Fruit fly (Drosophila melanogaster): ENCODE data around the gene MFS3.

MFS3 gene

DNA sequence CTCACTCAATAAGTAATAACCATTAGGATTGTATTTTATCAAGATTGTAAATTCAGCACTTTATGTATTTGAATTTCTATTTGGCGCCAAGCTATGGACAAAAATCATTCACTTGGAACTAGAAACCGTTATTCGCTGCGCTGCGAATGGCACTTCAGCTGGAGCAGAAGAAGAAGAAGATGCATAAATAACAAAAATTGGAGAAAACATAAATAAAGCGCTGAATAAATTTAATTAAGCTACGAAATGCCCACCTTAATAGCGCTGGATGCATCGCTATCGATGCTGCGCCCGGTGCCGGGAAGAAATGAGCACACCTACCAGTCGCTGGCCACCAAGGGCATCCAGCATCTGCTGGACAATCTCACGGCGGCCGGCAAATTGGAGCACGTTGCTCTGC lies 21.3 kb downstream of the MFS3 start, which contains the start of gene IntS14:
IntS14 (plus strand) TSS at position 150 of the 400 bp plus-strand sequence.
- TF ChIP-seq tj (GFP tag; optimal IDR thresholded peaks at IDR 0.05) (peak; percentile 88), CG1620 (GFP tag; optimal IDR thresholded peaks at IDR 0.05) (no peak), Hr96 (GFP tag; optimal IDR thresholded peaks at IDR 0.05) (no peak), kay (GFP tag; ENCODE audit: borderline replicate concordance) (no peak), CG5204 (GFP tag; optimal IDR thresholded peaks at IDR 0.05) (no peak), Clk (GFP tag; optimal IDR thresholded peaks at IDR 0.05) (no peak), bab1 (GFP tag; optimal IDR thresholded peaks at IDR 0.05) (peak; percentile 13), ovo (GFP tag; optimal IDR thresholded peaks at IDR 0.05) (peak; percentile 92), CG7045 (GFP tag; optimal IDR thresholded peaks at IDR 0.05) (no peak)

DNA sequence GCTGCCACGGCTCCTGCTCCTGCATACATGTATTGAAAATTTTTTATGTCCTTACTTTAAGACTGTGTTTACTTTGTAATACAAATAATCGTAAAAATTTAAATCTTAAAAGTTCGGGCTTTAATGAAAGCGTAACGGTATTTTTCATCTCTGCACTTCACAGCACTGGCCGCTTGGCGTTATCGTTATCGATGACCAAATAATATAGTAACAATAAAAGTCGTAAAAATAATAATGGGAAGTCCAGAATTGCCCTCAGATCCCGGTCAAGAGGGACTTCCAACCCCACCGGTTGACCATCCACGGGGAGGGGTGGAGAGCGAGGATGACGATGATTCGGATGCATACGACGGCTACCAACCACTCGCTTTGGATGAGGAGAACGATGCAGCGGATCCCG lies 23.3 kb downstream of the MFS3 start, which contains the start of gene CG14341:
CG14341 (plus strand) TSS at position 181 of the 400 bp plus-strand sequence.
- TF ChIP-seq Mnt (GFP tag; optimal IDR thresholded peaks at IDR 0.05) (no peak), CG7045 (GFP tag; optimal IDR thresholded peaks at IDR 0.05) (no peak), CG12768 (GFP tag; optimal IDR thresholded peaks at IDR 0.05) (no peak), cic (GFP tag; optimal IDR thresholded peaks at IDR 0.05) (no peak), ovo (GFP tag; optimal IDR thresholded peaks at IDR 0.05) (no peak), CG11617 (GFP tag; optimal IDR thresholded peaks at IDR 0.05) (no peak), CG7101 (tag; optimal IDR thresholded peaks at IDR 0.05) (no peak), CG33017 (tag; optimal IDR thresholded peaks at IDR 0.05) (no peak), tj (GFP tag; optimal IDR thresholded peaks at IDR 0.05) (no peak), pad (GFP tag; optimal IDR thresholded peaks at IDR 0.05) (no peak), bab1 (GFP tag; optimal IDR thresholded peaks at IDR 0.05) (no peak), CG1620 (GFP tag; optimal IDR thresholded peaks at IDR 0.05) (no peak), kay (GFP tag; ENCODE audit: borderline replicate concordance) (no peak), Hr96 (GFP tag; optimal IDR thresholded peaks at IDR 0.05) (no peak), cnc (optimal IDR thresholded peaks at IDR 0.05) (no peak), toe (GFP tag; optimal IDR thresholded peaks at IDR 0.05) (no peak), Clk (GFP tag; optimal IDR thresholded peaks at IDR 0.05) (no peak), CG5204 (GFP tag; optimal IDR thresholded peaks at IDR 0.05) (no peak)

DNA sequence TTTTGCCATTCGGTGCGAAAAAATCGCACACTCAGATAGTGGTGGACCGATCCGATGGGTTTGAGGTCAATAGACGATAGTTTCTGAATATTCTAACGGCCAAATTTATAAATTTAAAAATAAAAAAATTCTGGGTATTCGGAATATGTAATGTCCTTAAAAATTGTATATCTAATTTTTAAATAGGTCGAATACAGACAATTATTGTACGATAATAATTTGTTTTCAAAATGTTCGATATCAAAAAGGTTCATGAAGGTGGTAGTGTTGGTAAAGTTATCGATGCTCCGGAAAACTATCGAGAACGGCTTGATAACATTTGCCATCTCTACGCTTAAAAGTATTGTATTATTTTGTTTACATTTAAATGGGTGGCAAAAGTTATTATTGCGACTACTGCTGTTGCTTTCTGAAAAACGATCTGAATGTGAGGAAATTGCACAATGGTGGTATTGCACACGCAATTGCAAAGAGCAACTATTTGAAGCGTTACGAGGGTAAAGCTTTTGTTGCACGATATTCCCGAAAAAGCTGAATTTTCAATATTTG lies 26.9 kb downstream of the MFS3 start, which contains the start of the genes CG31922 and Plap:
CG31922 (plus strand) TSS at position 315 of the 549 bp plus-strand sequence.
Plap (minus strand) TSS at position 499 of the 549 bp plus-strand sequence.
- peak; percentile 90 for TF ChIP-seq CG1620 (GFP tag; optimal IDR thresholded peaks at IDR 0.05)
- peak; percentile 74 for TF ChIP-seq ovo (GFP tag; optimal IDR thresholded peaks at IDR 0.05)
- TF ChIP-seq bab1 (GFP tag; optimal IDR thresholded peaks at IDR 0.05), result peak; percentile 69
- no peak for TF ChIP-seq kay (GFP tag; ENCODE audit: borderline replicate concordance)
- TF ChIP-seq tj (GFP tag; optimal IDR thresholded peaks at IDR 0.05), result peak; percentile 89
- no peak for TF ChIP-seq cnc (optimal IDR thresholded peaks at IDR 0.05)
- peak; percentile 92 for TF ChIP-seq toe (GFP tag; optimal IDR thresholded peaks at IDR 0.05)
- TF ChIP-seq CG7101 (tag; optimal IDR thresholded peaks at IDR 0.05), result peak; percentile 78
- TF ChIP-seq CG11617 (GFP tag; optimal IDR thresholded peaks at IDR 0.05), result peak; percentile 79
- TF ChIP-seq cic (GFP tag; optimal IDR thresholded peaks at IDR 0.05), result peak; percentile 92
- TF ChIP-seq pad (GFP tag; optimal IDR thresholded peaks at IDR 0.05), result peak; percentile 62
- peak; percentile 65 for TF ChIP-seq CG33017 (tag; optimal IDR thresholded peaks at IDR 0.05)
- TF ChIP-seq Clk (GFP tag; optimal IDR thresholded peaks at IDR 0.05), result peak; percentile 53
- TF ChIP-seq CG14711 (tag; optimal IDR thresholded peaks at IDR 0.05), result peak; percentile 56
- TF ChIP-seq CG12768 (GFP tag; optimal IDR thresholded peaks at IDR 0.05), result peak; percentile 80
- TF ChIP-seq CG7045 (GFP tag; optimal IDR thresholded peaks at IDR 0.05), result peak; percentile 66
- peak; percentile 80 for TF ChIP-seq Hr96 (GFP tag; optimal IDR thresholded peaks at IDR 0.05)
- peak; percentile 77 for TF ChIP-seq Mnt (GFP tag; optimal IDR thresholded peaks at IDR 0.05)
- peak; percentile 77 for TF ChIP-seq Crg-1 (GFP tag; optimal IDR thresholded peaks at IDR 0.05)
- no peak for TF ChIP-seq CG5204 (GFP tag; optimal IDR thresholded peaks at IDR 0.05)

DNA sequence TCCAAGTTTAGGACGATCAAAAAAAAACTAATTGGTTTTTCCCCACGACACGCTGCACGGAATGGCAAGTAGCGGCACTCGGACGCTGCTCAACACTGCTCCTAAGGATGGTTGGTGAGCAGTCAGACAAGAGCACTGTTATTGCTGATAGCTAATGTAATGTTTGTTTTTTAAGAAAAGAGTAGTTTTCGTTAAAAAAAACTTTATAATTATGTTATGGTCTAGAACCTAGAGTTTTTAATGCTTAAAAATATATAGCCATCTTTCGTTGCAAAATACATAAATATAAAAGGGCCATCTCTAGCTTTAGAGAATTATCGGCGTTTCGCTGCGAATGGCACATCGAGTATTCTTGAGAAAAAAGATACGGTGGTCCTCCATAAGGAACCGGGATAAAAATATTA lies 29.7 kb downstream of the MFS3 start, which contains the start of the genes Charon and CG4887:
Charon (minus strand) TSS at position 102 of the 404 bp plus-strand sequence.
CG4887 (plus strand) TSS at position 306 of the 404 bp plus-strand sequence.
- peak; percentile 70 for TF ChIP-seq bab1 (GFP tag; optimal IDR thresholded peaks at IDR 0.05)
- TF ChIP-seq CG11617 (GFP tag; optimal IDR thresholded peaks at IDR 0.05), result peak; percentile 81
- TF ChIP-seq CG1620 (GFP tag; optimal IDR thresholded peaks at IDR 0.05), result peak; percentile 90
- peak; percentile 87 for TF ChIP-seq ovo (GFP tag; optimal IDR thresholded peaks at IDR 0.05)
- peak; percentile 74 for TF ChIP-seq pad (GFP tag; optimal IDR thresholded peaks at IDR 0.05)
- peak; percentile 90 for TF ChIP-seq Crg-1 (GFP tag; optimal IDR thresholded peaks at IDR 0.05)
- peak; percentile 78 for TF ChIP-seq CG33017 (tag; optimal IDR thresholded peaks at IDR 0.05)
- TF ChIP-seq Clk (GFP tag; optimal IDR thresholded peaks at IDR 0.05), result peak; percentile 79
- TF ChIP-seq cnc (optimal IDR thresholded peaks at IDR 0.05), result no peak
- TF ChIP-seq CG5204 (GFP tag; optimal IDR thresholded peaks at IDR 0.05), result no peak
- peak; percentile 86 for TF ChIP-seq CG7101 (tag; optimal IDR thresholded peaks at IDR 0.05)
- TF ChIP-seq toe (GFP tag; optimal IDR thresholded peaks at IDR 0.05), result peak; percentile 94
- TF ChIP-seq Mnt (GFP tag; optimal IDR thresholded peaks at IDR 0.05), result peak; percentile 84
- peak; percentile 78 for TF ChIP-seq CG14711 (tag; optimal IDR thresholded peaks at IDR 0.05)
- TF ChIP-seq tj (GFP tag; optimal IDR thresholded peaks at IDR 0.05), result peak; percentile 69
- peak; percentile 82 for TF ChIP-seq CG7045 (GFP tag; optimal IDR thresholded peaks at IDR 0.05)
- TF ChIP-seq Hr96 (GFP tag; optimal IDR thresholded peaks at IDR 0.05), result peak; percentile 93
- TF ChIP-seq CG12768 (GFP tag; optimal IDR thresholded peaks at IDR 0.05), result peak; percentile 79
- peak; percentile 56 for TF ChIP-seq cic (GFP tag; optimal IDR thresholded peaks at IDR 0.05)
- TF ChIP-seq kay (GFP tag; ENCODE audit: borderline replicate concordance), result no peak

dm6 chr2L:1177522-1177921 lies 34.5 kb downstream of the MFS3 start, which contains the start of gene CG4896:
Gene CG4896 (plus strand): TSS chr2L:1177690.
- TF ChIP-seq CG7045 (GFP tag; optimal IDR thresholded peaks at IDR 0.05), result no peak
- no peak for TF ChIP-seq toe (GFP tag; optimal IDR thresholded peaks at IDR 0.05)
- TF ChIP-seq cic (GFP tag; optimal IDR thresholded peaks at IDR 0.05), result peak; percentile 11
- no peak for TF ChIP-seq kay (GFP tag; ENCODE audit: borderline replicate concordance)
- peak; percentile 40 for TF ChIP-seq CG7101 (tag; optimal IDR thresholded peaks at IDR 0.05)
- TF ChIP-seq CG11617 (GFP tag; optimal IDR thresholded peaks at IDR 0.05), result no peak
- TF ChIP-seq CG5204 (GFP tag; optimal IDR thresholded peaks at IDR 0.05), result no peak
- TF ChIP-seq Crg-1 (GFP tag; optimal IDR thresholded peaks at IDR 0.05), result peak; percentile 37
- peak; percentile 53 for TF ChIP-seq CG1620 (GFP tag; optimal IDR thresholded peaks at IDR 0.05)
- no peak for TF ChIP-seq ovo (GFP tag; optimal IDR thresholded peaks at IDR 0.05)
- no peak for TF ChIP-seq Clk (GFP tag; optimal IDR thresholded peaks at IDR 0.05)
- TF ChIP-seq bab1 (GFP tag; optimal IDR thresholded peaks at IDR 0.05), result peak; percentile 52
- no peak for TF ChIP-seq Mnt (GFP tag; optimal IDR thresholded peaks at IDR 0.05)
- TF ChIP-seq CG33017 (tag; optimal IDR thresholded peaks at IDR 0.05), result no peak
- no peak for TF ChIP-seq Hr96 (GFP tag; optimal IDR thresholded peaks at IDR 0.05)
- peak; percentile 21 for TF ChIP-seq pad (GFP tag; optimal IDR thresholded peaks at IDR 0.05)
- no peak for TF ChIP-seq CG14711 (tag; optimal IDR thresholded peaks at IDR 0.05)
- no peak for TF ChIP-seq tj (GFP tag; optimal IDR thresholded peaks at IDR 0.05)
- no peak for TF ChIP-seq CG12768 (GFP tag; optimal IDR thresholded peaks at IDR 0.05)
- no peak for TF ChIP-seq cnc (optimal IDR thresholded peaks at IDR 0.05)
